Fruit fly (Drosophila melanogaster): ENCODE results near the gene ATP6AP2.

The ATP6AP2 gene

DNA sequence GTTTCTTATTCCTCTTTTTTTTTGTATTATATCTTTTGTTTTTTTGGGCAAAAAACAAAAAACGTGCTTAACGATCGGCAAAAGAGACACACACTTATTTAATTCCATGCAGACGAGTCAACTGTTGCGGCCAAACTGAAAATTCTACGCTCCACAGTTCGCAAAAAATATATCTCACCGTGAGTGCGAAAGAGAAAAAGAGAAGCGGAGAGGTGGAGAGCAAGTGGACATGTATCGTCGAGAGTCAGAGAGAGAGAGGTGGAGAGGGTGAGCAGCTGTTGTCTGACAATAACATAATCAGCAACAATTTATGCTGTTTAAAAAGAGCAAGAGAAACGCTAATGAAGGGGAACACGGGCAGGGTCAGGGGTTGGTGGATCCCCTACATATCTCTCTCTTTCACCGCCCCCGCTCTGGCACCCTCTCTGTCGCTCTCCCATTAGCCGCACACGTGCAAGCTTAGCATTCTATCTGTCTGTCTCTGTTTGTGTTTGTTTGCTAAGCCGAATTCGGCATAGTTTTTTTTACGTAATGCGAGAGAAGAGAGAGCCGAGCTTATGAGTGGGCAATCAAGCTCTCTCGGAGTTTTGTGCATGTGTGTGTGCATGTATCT is 33.6 kb upstream of the ATP6AP2 start (continued):
- TF ChIP-seq Nf-YC (tag; optimal IDR thresholded peaks at IDR 0.05) (peak; percentile 54), psq (GFP tag; optimal IDR thresholded peaks at IDR 0.05) (peak; percentile 38), CG12299 (tag; optimal IDR thresholded peaks at IDR 0.05) (no peak), NC2α (GFP tag; optimal IDR thresholded peaks at IDR 0.05) (no peak), Hr3 (GFP tag; optimal IDR thresholded peaks at IDR 0.05) (no peak), C15 (GFP tag; IDR thresholded peaks at IDR 0.05) (no peak), sna (GFP tag; IDR thresholded peaks at IDR 0.05; ENCODE audit: partially characterized antibody) (0 out of 2 replicates have a peak, but pooled peaks have one; percentile 28), CG13775 (GFP tag; optimal IDR thresholded peaks at IDR 0.05) (no peak), Dfd (GFP tag; optimal IDR thresholded peaks at IDR 0.05) (no peak), slp2 (GFP tag; optimal IDR thresholded peaks at IDR 0.05) (no peak), CG18599 (GFP tag; optimal IDR thresholded peaks at IDR 0.05) (no peak), CG14014 (GFP tag; IDR thresholded peaks at IDR 0.05) (peak; percentile 20; the same call in 1 of the 2 replicates), Spps (tag; optimal IDR thresholded peaks at IDR 0.05) (no peak), ttk (GFP tag; IDR thresholded peaks at IDR 0.05) (0 out of 2 replicates have a peak, but pooled peaks have one; percentile 4), her (GFP tag; optimal IDR thresholded peaks at IDR 0.05) (no peak), CG12104 (GFP tag; optimal IDR thresholded peaks at IDR 0.05) (no peak), Atf3 (GFP tag; optimal IDR thresholded peaks at IDR 0.05) (no peak), CG6683 (GFP tag; optimal IDR thresholded peaks at IDR 0.05) (no peak), CG2202 (tag; optimal IDR thresholded peaks at IDR 0.05) (no peak), Med (GFP tag) (peak; percentile 71), salm (tag; optimal IDR thresholded peaks at IDR 0.05) (no peak), Ptx1 (GFP tag; IDR thresholded peaks at IDR 0.05) (no peak), CG1792 (GFP tag; optimal IDR thresholded peaks at IDR 0.05) (no peak), croc (GFP tag; conservative IDR thresholded peaks at IDR 0.05) (no peak), grn (GFP tag; optimal IDR thresholded peaks at IDR 0.05) (no peak), CG2129 (GFP tag; IDR thresholded peaks at IDR 0.05; ENCODE audit: partially characterized antibody) (no peak), kay (GFP tag; optimal IDR thresholded peaks at IDR 0.05) (no peak), Dp (GFP tag; optimal IDR thresholded peaks at IDR 0.05) (no peak), Mes4 (GFP tag; optimal IDR thresholded peaks at IDR 0.05) (no peak), CG1603 (tag; optimal IDR thresholded peaks at IDR 0.05) (no peak), eve (GFP tag; optimal IDR thresholded peaks at IDR 0.05) (peak in 1 of 2 experiments; percentile 61), twi (tag; optimal IDR thresholded peaks at IDR 0.05) (no peak), Kr (GFP tag; optimal IDR thresholded peaks at IDR 0.05) (peak; percentile 9), CG16779 (GFP tag; IDR thresholded peaks at IDR 0.05) (no peak), shn (GFP tag; optimal IDR thresholded peaks at IDR 0.05) (peak; percentile 19), cato (GFP tag; optimal IDR thresholded peaks at IDR 0.05; ENCODE audit: borderline replicate concordance) (no peak), CG10209 (GFP tag; optimal IDR thresholded peaks at IDR 0.05) (no peak), prd (optimal IDR thresholded peaks at IDR 0.05) (no peak), prd (GFP tag; IDR thresholded peaks at IDR 0.05) (no peak), CG14050 (GFP tag; IDR thresholded peaks at IDR 0.05) (no peak), CG11093 (GFP tag; IDR thresholded peaks at IDR 0.05) (no peak), ERR (GFP tag; optimal IDR thresholded peaks at IDR 0.05) (peak; percentile 41), CG32772 (GFP tag; IDR thresholded peaks at IDR 0.05) (no peak), Scr (GFP tag; IDR thresholded peaks at IDR 0.05; ENCODE audit: partially characterized antibody) (peak; percentile 46; the same call in 1 of the 2 replicates), nom (GFP tag; optimal IDR thresholded peaks at IDR 0.05) (peak; percentile 49), CG13894 (tag; optimal IDR thresholded peaks at IDR 0.05) (no peak), CG17385 (GFP tag; optimal IDR thresholded peaks at IDR 0.05) (peak; percentile 26), Eip74EF (GFP tag; optimal IDR thresholded peaks at IDR 0.05) (no peak), sisA (GFP tag; IDR thresholded peaks at IDR 0.05) (no peak), Dip2 (GFP tag; IDR thresholded peaks at IDR 0.05) (no peak), ci (GFP tag; IDR thresholded peaks at IDR 0.05) (no peak; the same call in 2 of the 3 replicates)
